Worm (Caenorhabditis elegans): ENCODE data around the gene ctsa-4.2.

DNA sequence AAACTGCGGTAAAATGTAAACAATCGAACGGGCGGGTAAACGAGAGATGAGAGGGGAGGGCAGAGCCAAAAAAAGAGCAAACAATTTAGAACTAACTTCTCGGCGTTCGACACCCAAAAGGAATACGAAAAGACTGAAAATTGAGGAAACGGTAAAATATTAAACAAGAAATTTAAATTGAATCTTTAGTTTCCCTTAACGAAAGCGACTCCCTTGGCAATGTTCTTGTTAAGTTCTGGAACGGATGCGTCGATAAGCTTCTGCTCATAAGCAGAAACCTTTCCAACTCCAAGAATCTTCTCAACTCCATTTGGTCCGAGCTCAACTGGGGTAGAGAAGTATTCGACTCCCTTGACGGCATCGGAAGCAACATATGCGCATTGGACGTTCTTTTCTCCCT is 5.7 kb upstream of the ctsa-4.2 start:
- TF ChIP-seq madf-8 (GFP tag; conservative IDR thresholded peaks at IDR 0.05) (no peak), fkh-3 (tag; optimal IDR thresholded peaks at IDR 0.05) (no peak), D2030.7 (GFP tag; IDR thresholded peaks at IDR 0.05) (no peak), K11D2.4 (GFP tag; IDR thresholded peaks at IDR 0.05) (no peak), ama-1 (optimal IDR thresholded peaks at IDR 0.05) (no peak), ama-1 (GFP tag; optimal IDR thresholded peaks at IDR 0.05) (no peak), Y79H2A.3 (GFP tag; conservative IDR thresholded peaks at IDR 0.05) (no peak), attf-5 (GFP tag; optimal IDR thresholded peaks at IDR 0.05) (no peak), unc-130 (GFP tag; optimal IDR thresholded peaks at IDR 0.05) (no peak), pha-4 (tag; optimal IDR thresholded peaks at IDR 0.05) (no peak), ceh-27 (GFP tag; optimal IDR thresholded peaks at IDR 0.05) (no peak), F39B2.1 (GFP tag; IDR thresholded peaks at IDR 0.05) (no peak), let-526 (GFP tag; IDR thresholded peaks at IDR 0.05) (no peak), sea-2 (GFP tag; IDR thresholded peaks at IDR 0.05) (no peak)
